Worm (Caenorhabditis elegans): Measurements from ENCODE around the gene F40H6.5.
A peak's percentile ranks its signal among the peaks of the same experiment; 100 is the strongest.

The F40H6.5 gene

DNA sequence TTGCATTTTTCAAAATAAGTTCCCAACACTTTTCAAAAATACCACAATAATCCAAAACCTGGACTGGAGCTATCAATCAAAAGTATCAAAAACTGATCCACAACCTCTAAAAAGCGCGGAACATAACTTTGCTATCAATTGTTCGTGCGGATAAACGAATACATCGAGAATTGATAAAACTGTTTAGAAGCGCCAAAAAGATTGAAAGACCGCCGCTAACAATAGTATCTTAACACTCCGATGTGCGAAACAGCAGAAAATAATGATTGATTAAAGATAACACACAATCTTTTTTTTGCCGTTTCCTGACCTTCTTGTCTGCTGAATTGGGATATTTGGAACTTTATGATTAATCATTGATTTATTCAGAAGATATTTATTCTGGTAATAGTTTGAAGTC, 27.2 kb downstream of the F40H6.5 start, which contains the start of gene tbx-7:
Gene tbx-7, minus strand, starts transcription at position 101 of the 400 bp plus-strand sequence.
- TF ChIP-seq aly-2 (tag; optimal IDR thresholded peaks at IDR 0.05) (no peak), lin-14 (GFP tag; optimal IDR thresholded peaks at IDR 0.05) (no peak), lir-3 (tag; optimal IDR thresholded peaks at IDR 0.05; ENCODE audit: poor library complexity) (no peak), unc-130 (tag; optimal IDR thresholded peaks at IDR 0.05) (no peak), nhr-11 (tag; optimal IDR thresholded peaks at IDR 0.05) (no peak), nhr-76 (tag; optimal IDR thresholded peaks at IDR 0.05) (no peak), aha-1 (tag; optimal IDR thresholded peaks at IDR 0.05) (no peak), mab-9 (GFP tag; IDR thresholded peaks at IDR 0.05) (no peak), fkh-8 (tag; optimal IDR thresholded peaks at IDR 0.05) (no peak), sptf-1 (tag; optimal IDR thresholded peaks at IDR 0.05) (no peak), efl-3 (GFP tag; optimal IDR thresholded peaks at IDR 0.05) (no peak), irx-1 (tag; optimal IDR thresholded peaks at IDR 0.05) (no peak), unc-98 (GFP tag; IDR thresholded peaks at IDR 0.05) (no peak), nhr-71 (tag; optimal IDR thresholded peaks at IDR 0.05) (no peak), mep-1 (tag; optimal IDR thresholded peaks at IDR 0.05) (no peak), skn-1 (tag; optimal IDR thresholded peaks at IDR 0.05) (no peak), ceh-90 (tag; optimal IDR thresholded peaks at IDR 0.05) (no peak)

DNA sequence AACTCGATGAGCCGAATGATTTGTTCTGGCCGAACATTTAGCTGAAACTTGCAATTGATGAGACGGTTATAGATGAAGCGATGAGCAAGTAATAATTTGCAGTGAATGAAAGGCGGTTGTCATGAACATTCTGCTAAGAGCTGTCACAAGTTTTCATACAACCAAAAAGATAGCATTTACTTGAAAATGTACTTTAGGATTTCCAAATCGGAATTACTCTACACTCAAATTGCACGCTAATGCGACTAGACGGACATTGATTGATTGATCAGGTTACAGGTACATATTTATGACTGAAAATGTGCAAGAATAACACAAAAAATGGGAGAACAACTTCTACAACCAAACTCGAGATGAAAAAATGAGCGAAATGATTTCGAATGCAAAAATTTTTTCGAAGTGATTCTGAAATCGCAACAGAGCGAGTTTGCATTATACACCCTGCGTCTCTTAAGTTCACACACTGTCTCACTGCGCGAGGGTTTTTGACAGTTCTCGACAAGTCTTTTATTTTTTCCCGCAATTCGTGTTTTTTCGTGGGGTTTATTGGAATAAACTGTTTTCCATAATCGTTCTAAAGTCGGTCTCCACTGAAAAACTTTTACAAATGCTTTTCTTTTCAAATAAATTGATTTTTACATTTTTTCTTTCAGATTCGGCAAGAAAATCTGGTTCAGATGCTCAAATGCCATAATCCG, 35.9 kb downstream of the F40H6.5 start, which contains the start of the genes npp-10 and cyk-3:
Gene npp-10, minus strand, starts transcription at position 51 of the 698 bp plus-strand sequence.
Gene cyk-3, plus strand, starts transcription at position 648 of the 698 bp plus-strand sequence.
- TF ChIP-seq nhr-237 (tag; optimal IDR thresholded peaks at IDR 0.05) (no peak), lin-39 (tag; optimal IDR thresholded peaks at IDR 0.05) (no peak), tbx-2 (tag; optimal IDR thresholded peaks at IDR 0.05) (no peak), rnt-1 (tag; optimal IDR thresholded peaks at IDR 0.05) (peak; percentile 64), fkh-4 (tag; optimal IDR thresholded peaks at IDR 0.05; ENCODE audit: borderline replicate concordance) (no peak), elt-2 (tag; optimal IDR thresholded peaks at IDR 0.05) (no peak), nhr-20 (tag; optimal IDR thresholded peaks at IDR 0.05) (peak; percentile 32), ceh-63 (GFP tag; optimal IDR thresholded peaks at IDR 0.05) (no peak), irx-1 (tag; optimal IDR thresholded peaks at IDR 0.05) (peak; percentile 29), dsc-1 (tag; optimal IDR thresholded peaks at IDR 0.05) (peak; percentile 1), xbp-1 (tag; optimal IDR thresholded peaks at IDR 0.05) (peak; percentile 27), fkh-10 (GFP tag; optimal IDR thresholded peaks at IDR 0.05) (no peak), dpl-1 (GFP tag; optimal IDR thresholded peaks at IDR 0.05) (peak; percentile 57 to 74 (median 71)), isw-1 (GFP tag; IDR thresholded peaks at IDR 0.05) (peak; percentile 24; the same call in 1 of the 2 replicates), fkh-8 (tag; optimal IDR thresholded peaks at IDR 0.05) (no peak), lin-15B (tag; optimal IDR thresholded peaks at IDR 0.05) (peak; percentile 61), lin-13 (GFP tag; optimal IDR thresholded peaks at IDR 0.05) (no peak), C16A3.4 (tag; optimal IDR thresholded peaks at IDR 0.05) (peak; percentile 57), hlh-4 (tag; optimal IDR thresholded peaks at IDR 0.05) (no peak), lin-35 (GFP tag; optimal IDR thresholded peaks at IDR 0.05) (peak; percentile 63 to 77), mef-2 (tag; optimal IDR thresholded peaks at IDR 0.05) (no peak), ceh-82 (tag; optimal IDR thresholded peaks at IDR 0.05) (peak in 1 of 3 experiments; percentile 42), egl-13 (tag; optimal IDR thresholded peaks at IDR 0.05) (no peak), zag-1 (tag; optimal IDR thresholded peaks at IDR 0.05) (no peak), unc-98 (GFP tag; IDR thresholded peaks at IDR 0.05) (no peak), pag-3 (tag; optimal IDR thresholded peaks at IDR 0.05; ENCODE audit: borderline replicate concordance, insufficient read depth) (no peak), swsn-7 (tag; optimal IDR thresholded peaks at IDR 0.05) (peak; percentile 35), nhr-84 (tag; optimal IDR thresholded peaks at IDR 0.05) (no peak), nhr-77 (tag; optimal IDR thresholded peaks at IDR 0.05) (no peak), sptf-1 (tag; optimal IDR thresholded peaks at IDR 0.05) (no peak), unc-130 (tag; optimal IDR thresholded peaks at IDR 0.05) (peak; percentile 9), nhr-19 (GFP tag; conservative IDR thresholded peaks at IDR 0.05) (peak; percentile 44), fos-1 (tag; optimal IDR thresholded peaks at IDR 0.05) (no peak), jun-1 (tag; optimal IDR thresholded peaks at IDR 0.05) (no peak), elt-3 (tag; optimal IDR thresholded peaks at IDR 0.05) (peak in 1 of 6 experiments; percentile 13), snu-23 (GFP tag; optimal IDR thresholded peaks at IDR 0.05) (peak; percentile 58), pax-3 (tag; optimal IDR thresholded peaks at IDR 0.05) (no peak), efl-1 (optimal IDR thresholded peaks at IDR 0.05) (peak; percentile 70 to 78), efl-1 (GFP tag; optimal IDR thresholded peaks at IDR 0.05 in 1 of 2) (peak; percentile 74 to 96)

All from whole organism, L1 larva.